Worm (Caenorhabditis elegans) whole organism, L4/young adult: ENCODE measurements around the gene K01H12.4.

Source experiments
- W03F9.2 ChIP-seq: fragments of 150-350 bp; optimal IDR thresholded peaks from 2 replicates; lab custom pipeline; 2014; ENCODE audit warnings: missing biosample characterization, missing genetic modification characterization
- dao-5 ChIP-seq: sonication (generic microtip); optimal IDR thresholded peaks from 2 replicates; lab custom pipeline; 2016; ENCODE audit warnings: missing genotype, missing genetic modification characterization, moderate library complexity, missing compliant biosample characterization
- him-1 ChIP-seq: sonication (generic microtip); optimal IDR thresholded peaks from 2 replicates; lab custom pipeline; 2016; ENCODE audit warnings: missing genotype, missing genetic modification reagents, missing genetic modification characterization, missing compliant biosample characterization

DNA sequence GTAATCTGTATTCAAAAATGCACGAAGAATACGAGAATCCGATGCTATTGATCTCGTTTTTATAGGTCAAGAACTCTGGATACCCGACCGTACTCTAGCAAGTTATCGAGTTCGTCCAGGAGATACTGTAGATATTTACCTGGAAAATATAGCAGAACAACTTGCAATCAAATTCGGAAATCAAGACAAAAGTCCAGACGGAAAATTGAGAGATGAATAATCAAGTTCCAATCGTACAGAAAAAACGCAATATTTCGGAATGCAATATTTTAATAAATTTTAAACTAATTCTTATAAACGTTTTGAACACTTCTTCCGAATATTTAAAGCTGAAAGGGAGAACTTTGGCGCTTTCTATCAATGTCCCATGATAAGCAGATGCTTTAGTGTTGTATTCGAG lies 26.1 kb downstream of the K01H12.4 start:
- TF ChIP-seq him-1 (tag; lab: Kevin White, UChicago) (no peak), dao-5 (tag; lab: Kevin White, UChicago) (no peak), W03F9.2 (tag; lab: Kevin White, UChicago) (no peak)
